Worm (Caenorhabditis elegans): ENCODE results near the gene sru-2.

sru-2 gene

DNA sequence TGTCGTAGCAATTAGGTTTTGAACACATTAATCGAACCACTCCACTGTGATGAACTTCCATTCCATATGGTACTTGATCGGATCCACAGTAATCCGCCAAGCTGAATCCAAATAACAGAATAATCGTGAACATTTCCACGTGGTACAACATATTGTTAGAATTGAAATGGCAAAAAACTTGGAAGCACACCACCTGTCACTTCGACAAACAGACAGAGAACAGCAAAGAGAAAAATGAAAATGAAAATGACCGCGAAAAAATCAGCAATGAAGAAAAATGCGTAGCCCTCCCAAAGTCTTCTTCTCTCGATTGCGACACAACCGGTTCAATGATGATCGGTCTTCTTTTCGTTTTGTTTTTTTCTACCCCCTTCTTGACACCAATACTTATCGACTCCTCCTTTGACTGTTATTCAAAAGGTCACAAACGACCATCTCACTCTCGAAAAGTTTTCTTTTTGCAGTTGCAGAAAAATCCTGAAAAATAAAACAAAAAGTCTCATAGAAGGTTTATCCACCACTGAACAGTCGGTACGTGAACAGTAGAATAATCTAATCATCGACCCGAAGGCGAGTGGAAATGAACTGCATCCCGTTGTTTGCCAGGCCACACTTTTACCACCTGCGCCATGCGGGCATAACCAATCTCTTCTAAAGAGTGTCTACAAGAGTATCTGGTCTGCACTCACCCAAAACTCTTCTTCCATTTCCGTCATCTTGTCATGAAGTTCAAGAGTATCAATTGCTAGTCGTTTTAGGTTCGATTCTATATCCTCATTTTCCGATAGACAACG is 8.7 kb upstream of the sru-2 start, which contains the start of gene wrt-3:
Gene wrt-3 (minus strand): TSS at position 322 of the 794 bp plus-strand sequence.
- no peak for TF ChIP-seq unc-62 (GFP tag; optimal IDR thresholded peaks at IDR 0.05)

DNA sequence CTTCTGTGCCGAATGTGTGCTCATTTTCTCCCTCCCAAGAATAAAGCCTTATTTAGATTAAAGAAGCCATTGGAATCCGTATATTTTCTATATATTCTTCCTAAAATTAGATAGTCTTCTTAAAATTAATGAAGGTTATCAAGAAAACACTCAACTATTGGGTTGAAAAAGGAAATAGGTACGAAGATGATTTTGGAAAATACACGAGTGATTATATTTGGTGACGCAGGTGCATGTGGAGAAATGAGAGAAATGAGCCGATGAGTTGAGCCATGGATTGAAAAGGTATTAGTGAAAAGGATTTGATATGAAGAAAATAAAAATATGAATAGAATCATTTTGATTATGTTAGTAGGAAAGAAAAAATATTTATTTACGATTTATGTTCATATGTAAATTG is 5.1 kb upstream of the sru-2 start, which contains the start of gene cng-3:
Gene cng-3 (minus strand): TSS at position 102 of the 400 bp plus-strand sequence.
- no peak for TF ChIP-seq unc-62 (GFP tag; optimal IDR thresholded peaks at IDR 0.05)

DNA sequence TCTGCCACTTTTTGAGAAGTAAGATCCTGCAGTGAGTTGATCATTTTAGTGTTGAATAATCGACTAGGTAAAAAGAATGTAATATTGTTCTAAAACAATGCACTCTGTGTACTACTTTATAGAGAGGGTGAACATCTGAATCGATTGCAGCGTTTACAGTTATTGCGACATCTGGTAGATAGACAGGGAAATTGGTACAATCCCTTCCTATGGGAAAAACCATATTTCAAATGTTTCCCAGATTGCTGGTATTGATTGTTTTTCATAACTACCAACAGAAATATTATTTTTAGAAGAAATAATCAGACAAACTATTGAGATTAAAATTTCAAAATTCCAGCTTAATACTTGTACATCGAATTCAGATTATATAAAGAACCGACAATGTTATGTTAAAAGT is 1.0 kb upstream of the sru-2 start, which contains the start of gene gadr-2:
Gene gadr-2 (minus strand): TSS at position 101 of the 400 bp plus-strand sequence.
- TF ChIP-seq unc-62 (GFP tag; optimal IDR thresholded peaks at IDR 0.05) = no peak

DNA sequence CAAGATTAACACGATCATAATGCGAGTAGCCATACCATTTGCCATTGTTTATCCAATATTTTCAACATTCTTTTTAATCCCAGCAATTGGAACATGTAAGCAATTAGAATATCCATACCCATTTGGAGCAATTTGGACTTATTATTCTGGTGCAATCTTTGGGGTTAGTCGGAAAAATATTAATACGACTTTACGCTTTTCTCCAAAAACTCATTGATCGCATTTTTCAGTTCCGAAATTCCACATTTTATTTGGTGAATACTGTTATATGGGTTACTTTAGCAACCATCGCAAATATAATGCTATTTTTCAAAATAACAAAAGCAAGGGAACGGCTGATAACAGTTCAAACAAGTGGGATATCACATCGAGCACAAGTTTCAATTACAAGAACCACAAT is 707 bp downstream of the sru-2 start:
- no peak for TF ChIP-seq unc-62 (GFP tag; optimal IDR thresholded peaks at IDR 0.05)

DNA sequence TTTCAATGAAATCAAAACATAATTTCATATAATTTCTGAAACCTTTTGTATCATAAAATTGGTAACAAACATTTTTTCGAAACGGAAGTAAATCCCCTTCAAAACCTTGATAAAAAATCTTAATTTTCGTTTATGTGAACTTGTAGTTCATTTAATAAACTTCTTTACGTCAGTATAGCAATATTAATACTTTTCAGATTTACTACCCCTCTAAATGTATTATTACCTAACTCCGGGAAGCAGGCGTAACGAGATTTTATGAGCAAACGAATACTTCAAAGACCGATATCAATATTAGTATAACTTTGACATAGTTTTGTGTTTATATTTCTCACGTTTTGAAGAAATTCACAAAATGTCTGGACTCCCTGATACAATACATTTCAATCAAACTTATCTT is 2.2 kb downstream of the sru-2 start, which contains the start of gene sru-1:
Gene sru-1 (plus strand): TSS at position 301 of the 400 bp plus-strand sequence.
- no peak for TF ChIP-seq unc-62 (GFP tag; optimal IDR thresholded peaks at IDR 0.05)

DNA sequence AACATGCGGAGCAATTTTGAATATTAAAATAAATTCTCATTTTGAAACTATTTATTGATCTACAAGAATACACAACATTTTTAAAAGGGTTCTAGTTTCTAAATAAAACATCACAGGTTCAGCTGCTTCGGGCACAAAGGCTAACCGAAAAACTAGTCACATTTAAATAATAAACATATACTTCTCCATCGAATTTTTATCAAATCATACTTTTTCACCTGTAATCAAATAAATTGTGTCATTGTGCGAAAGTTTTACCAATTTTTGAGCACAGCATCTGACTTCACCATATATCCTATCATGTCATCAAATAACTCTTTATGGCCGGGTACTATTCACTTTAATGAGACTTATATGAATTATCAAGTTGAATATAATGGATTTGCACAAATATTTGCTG is 4.2 kb downstream of the sru-2 start, which contains the start of gene sru-6:
Gene sru-6 (plus strand): TSS at position 301 of the 400 bp plus-strand sequence.
- no peak for TF ChIP-seq unc-62 (GFP tag; optimal IDR thresholded peaks at IDR 0.05)

DNA sequence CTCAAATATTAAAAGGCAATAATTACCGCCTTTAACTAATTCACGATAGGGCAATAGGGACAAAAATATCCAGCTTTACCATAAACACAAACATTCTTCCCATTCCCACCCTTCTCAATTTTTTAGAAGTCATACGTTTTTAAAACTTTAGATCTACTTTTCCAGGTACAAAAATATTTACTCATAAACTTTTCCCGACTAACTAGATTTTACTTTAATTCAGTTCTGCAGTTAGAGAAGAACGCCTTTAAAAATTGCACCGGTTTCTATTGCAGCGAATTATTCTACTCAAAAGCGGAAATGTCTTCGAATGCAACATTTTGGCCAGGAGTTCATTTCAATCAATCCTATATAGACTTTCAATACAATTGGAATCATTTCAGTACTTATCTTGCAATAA is 10.2 kb downstream of the sru-2 start, which contains the start of gene sru-3:
Gene sru-3 (plus strand): TSS at position 301 of the 400 bp plus-strand sequence.
- TF ChIP-seq unc-62 (GFP tag; optimal IDR thresholded peaks at IDR 0.05) = no peak

DNA sequence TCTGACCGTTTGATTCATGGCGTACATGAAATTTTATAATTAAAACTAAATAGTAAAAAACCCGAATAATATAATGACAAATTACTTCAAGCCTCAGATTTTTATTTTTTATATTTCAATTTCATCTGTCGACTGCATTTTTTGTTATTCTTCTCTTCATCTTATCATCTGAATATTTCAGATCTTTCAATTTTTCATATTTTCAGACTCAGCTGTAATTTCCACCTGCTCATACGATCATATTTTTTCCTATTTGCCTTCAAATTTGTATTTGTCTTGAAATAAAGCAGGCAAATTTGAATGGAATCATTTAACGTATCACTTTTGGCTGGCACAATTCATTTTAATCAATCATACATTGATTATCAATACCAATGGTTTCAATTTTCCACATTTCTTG is 12.0 kb downstream of the sru-2 start, which contains the start of gene sru-4:
Gene sru-4 (plus strand): TSS at position 301 of the 400 bp plus-strand sequence.
- no peak for TF ChIP-seq unc-62 (GFP tag; optimal IDR thresholded peaks at IDR 0.05)

DNA sequence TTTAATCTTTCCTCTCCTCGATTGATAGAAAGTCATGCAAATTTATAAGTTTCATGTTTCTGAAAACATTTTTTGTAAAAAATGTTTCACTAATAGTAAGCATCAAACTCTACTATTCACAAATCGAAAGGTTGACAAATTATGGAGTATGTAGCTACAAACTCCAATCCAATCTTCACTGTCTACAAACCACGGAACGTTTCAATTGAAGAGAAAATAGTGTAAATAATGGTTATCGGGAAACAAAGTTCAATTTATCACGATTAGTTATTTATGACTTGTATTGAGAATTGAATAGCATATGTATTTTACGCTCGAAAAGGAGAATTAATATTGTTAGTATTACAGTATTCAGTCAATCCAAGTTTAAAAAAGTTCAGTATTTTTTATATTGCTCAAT is 13.6 kb downstream of the sru-2 start:
- no peak for TF ChIP-seq unc-62 (GFP tag; optimal IDR thresholded peaks at IDR 0.05)

DNA sequence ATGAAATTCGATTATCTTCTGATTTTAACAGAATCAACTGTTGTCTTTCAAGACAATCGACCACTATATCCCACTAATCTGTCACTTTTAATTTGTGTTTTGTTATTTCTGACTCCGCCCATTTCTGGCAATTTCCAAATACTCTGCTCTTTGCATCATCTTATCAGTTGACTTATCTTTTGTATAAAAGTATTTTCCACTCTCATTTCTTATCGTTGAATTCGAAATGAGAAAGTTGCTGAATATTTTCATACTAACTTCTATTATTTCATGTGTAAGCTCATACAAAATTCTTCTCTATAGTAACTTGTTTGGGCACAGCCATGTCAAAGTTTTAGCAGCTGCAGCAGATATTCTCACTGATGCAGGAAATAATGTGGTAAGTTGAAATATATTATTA is 14.0 kb downstream of the sru-2 start, which contains the start of gene ugt-21:
Gene ugt-21 (plus strand): TSS at position 212 of the 400 bp plus-strand sequence.
- no peak for TF ChIP-seq unc-62 (GFP tag; optimal IDR thresholded peaks at IDR 0.05)

DNA sequence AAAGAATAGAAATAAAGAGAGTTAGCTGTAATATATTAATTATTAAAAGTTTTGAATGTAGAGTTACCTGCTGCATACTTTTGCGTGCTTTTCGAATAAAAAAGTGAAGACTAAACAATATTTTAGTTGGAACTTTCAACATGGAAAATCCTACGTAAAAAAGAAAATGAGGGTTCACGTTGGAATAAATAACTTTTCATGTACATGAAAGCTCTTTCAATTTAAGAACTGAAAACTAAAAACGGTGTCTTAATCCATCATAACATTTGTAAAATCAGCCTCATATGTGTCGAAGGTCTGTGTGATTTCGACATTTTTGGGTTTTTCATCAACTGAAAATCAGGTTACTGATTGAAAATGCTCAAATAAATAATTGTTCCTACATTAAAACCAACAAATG is 20.2 kb downstream of the sru-2 start, which contains the start of gene ttr-9:
Gene ttr-9 (minus strand): TSS at position 101 of the 400 bp plus-strand sequence.
- TF ChIP-seq unc-62 (GFP tag; optimal IDR thresholded peaks at IDR 0.05) = no peak

DNA sequence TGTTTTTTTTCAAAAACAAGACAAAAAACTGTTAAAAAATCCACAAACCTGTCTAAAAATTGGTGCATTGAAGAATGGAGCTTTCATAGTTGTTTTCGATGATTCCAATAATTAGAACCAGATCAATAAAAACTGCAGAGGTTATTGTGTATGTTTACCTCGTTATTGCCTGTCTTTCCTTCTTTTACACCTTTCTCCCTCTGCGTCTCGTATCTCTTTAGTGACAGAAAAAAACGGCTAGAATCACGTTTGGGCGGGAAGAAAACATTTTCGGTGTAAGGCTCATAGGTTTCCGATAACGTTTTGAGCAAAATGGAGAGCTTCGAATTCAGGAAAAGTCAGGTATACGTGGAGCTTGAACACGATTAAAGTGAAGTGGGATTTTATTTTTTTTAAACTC is 22.5 kb downstream of the sru-2 start, which contains the start of gene ethe-1:
Gene ethe-1 (minus strand): TSS at position 150 of the 400 bp plus-strand sequence.
- no peak for TF ChIP-seq unc-62 (GFP tag; optimal IDR thresholded peaks at IDR 0.05)

DNA sequence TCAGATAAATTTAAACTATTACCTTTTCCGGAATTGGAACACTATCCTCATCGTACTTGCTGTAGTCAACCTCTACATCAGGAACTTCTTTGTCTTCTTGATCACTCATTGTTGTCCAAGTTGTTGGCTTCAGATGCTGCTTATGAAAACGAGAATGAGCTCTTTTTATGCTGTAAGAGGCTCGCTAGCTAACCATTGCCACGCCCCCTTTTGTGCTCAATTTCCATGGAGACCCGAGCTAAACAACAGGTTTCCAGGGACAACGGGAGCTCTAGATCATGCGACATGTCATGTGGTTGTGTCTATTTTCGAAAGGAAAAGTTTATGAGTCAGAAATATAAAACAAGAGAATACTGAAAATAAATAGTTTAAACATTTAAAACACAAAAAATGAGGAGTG is 24.4 kb downstream of the sru-2 start, which contains the start of gene C33A12.4:
Gene C33A12.4 (minus strand): TSS at position 131 of the 400 bp plus-strand sequence.
- no peak for TF ChIP-seq unc-62 (GFP tag; optimal IDR thresholded peaks at IDR 0.05)

DNA sequence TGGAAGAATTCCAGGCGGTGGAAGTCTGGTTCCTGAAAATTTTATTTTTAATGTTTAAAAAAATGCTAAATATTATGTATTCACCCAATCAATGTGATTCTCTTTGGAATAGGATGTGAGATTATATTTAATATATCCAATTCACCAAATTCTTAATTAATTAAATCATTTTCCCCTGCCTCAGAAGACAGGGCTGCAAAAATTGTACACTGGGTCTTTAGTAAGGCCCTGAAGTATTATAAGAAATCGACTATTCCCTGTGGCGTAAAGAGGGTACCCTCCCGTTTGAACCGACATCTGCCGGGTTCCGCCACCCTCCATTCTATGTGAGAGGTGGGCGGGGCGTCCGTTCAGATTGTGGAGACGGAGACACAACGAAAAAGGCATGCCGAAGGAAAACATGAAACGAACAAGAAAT is 25.2 kb downstream of the sru-2 start:
- no peak for TF ChIP-seq unc-62 (GFP tag; optimal IDR thresholded peaks at IDR 0.05)

DNA sequence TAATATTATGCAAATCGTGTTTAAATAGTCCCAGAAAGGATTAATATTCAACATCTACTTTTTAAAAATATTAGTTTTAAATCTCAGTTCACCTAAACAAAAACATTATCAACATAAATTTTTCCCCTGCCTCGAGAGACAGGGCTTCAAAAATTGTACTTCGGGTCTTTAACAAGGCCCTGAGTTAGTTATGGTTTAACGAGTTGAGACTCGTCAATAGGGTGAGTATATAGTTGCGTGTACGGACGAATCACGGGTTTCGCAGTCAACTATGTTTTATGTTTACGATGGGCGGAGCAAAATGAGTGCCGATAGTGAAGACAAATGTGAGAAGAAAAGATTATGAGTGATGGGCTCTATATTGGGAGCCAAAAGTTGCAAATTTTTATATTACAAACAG is 25.6 kb downstream of the sru-2 start:
- TF ChIP-seq unc-62 (GFP tag; optimal IDR thresholded peaks at IDR 0.05) = no peak

DNA sequence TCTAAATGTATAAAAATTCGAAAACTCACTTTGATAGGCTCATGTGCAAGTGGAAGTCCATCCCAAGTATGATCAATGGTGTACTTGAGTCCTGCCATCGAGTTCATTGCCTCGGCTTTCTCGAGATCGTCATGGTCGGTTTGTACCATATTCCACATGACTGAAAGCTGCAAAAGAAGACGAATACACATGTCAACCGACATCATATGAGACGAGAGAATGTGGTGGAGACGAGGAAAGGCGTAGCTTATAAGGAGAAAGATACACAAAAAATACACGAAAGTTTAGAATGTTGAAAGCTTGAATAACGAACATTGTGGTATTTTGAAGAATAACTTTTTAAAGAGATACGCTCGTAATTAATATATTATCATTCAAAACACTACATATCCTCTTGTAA is 26.8 kb downstream of the sru-2 start, which contains the start of gene C33A12.3:
Gene C33A12.3 (minus strand): TSS at position 167 of the 400 bp plus-strand sequence.
- no peak for TF ChIP-seq unc-62 (GFP tag; optimal IDR thresholded peaks at IDR 0.05)
